Fruit fly (Drosophila melanogaster) whole organism, embryonic: ENCODE data around the gene CG15725.

Source experiments
- CG10321 ChIP-seq: fragments of 200-800 bp; sonication (Bioruptor generic); IDR thresholded peaks from 2 replicates; pipeline ENCODE4 v1.3.6; 2022; ENCODE audit warnings: missing biosample characterization, missing genetic modification characterization
- CG11560 ChIP-seq: fragments of 200-800 bp; sonication (Bioruptor generic); IDR thresholded peaks from 3 replicates; pipeline ENCODE4 v1.3.6; 2022; ENCODE audit warnings: missing biosample characterization, missing genetic modification characterization
- CG13775 ChIP-seq: fragments of 200-800 bp; sonication (Bioruptor generic); optimal IDR thresholded peaks from 3 replicates; lab custom pipeline; 2017; ENCODE audit warnings: missing biosample characterization, mild to moderate bottlenecking, missing genetic modification characterization
- CG1529 ChIP-seq: fragments of 200-800 bp; sonication (Bioruptor generic); optimal IDR thresholded peaks from 3 replicates; lab custom pipeline; 2018; ENCODE audit warnings: missing biosample characterization, missing genetic modification characterization
- CG17186 ChIP-seq: fragments of 200-800 bp; sonication (Bioruptor generic); optimal IDR thresholded peaks from 3 replicates; lab custom pipeline; 2017; ENCODE audit warnings: missing biosample characterization, missing genetic modification reagents, missing genetic modification characterization
- CG17328 ChIP-seq: fragments of 200-800 bp; sonication (Bioruptor generic); IDR thresholded peaks from 2 replicates; pipeline ENCODE4 v1.3.6; 2022; ENCODE audit warnings: missing biosample characterization, missing genetic modification characterization
- CG17612 ChIP-seq: fragments of 200-800 bp; sonication (Bioruptor generic); IDR thresholded peaks from 2 replicates; pipeline ENCODE4 v1.3.6; 2022; ENCODE audit warnings: missing biosample characterization, missing genetic modification characterization
- CG3065 ChIP-seq: fragments of 200-800 bp; sonication (Bioruptor generic); optimal IDR thresholded peaks from 2 replicates; lab custom pipeline; 2016; ENCODE audit warnings: missing biosample characterization, missing genetic modification characterization
- CG32772 ChIP-seq: fragments of 200-800 bp; sonication (Bioruptor generic); IDR thresholded peaks from 2 replicates; pipeline ENCODE4 v1.3.6; 2022; ENCODE audit warnings: missing biosample characterization, missing genetic modification characterization
- CG3407 ChIP-seq: fragments of 200-800 bp; sonication (Bioruptor generic); optimal IDR thresholded peaks from 2 replicates; lab custom pipeline; 2018; ENCODE audit warnings: missing biosample characterization, mild to moderate bottlenecking, missing genetic modification characterization
- CG42726 ChIP-seq: fragments of 200-800 bp; sonication (Bioruptor generic); IDR thresholded peaks from 2 replicates; pipeline ENCODE4 v1.3.6; 2022; ENCODE audit warnings: missing biosample characterization, missing genetic modification characterization; ENCODE audit not compliant: partially characterized antibody
- CG4282 ChIP-seq: fragments of 200-800 bp; sonication (Bioruptor generic); optimal IDR thresholded peaks from 2 replicates; lab custom pipeline; 2016; ENCODE audit warnings: missing biosample characterization, missing genetic modification characterization
- CG4360 ChIP-seq: fragments of 200-800 bp; sonication (Bioruptor generic); IDR thresholded peaks from 2 replicates; pipeline ENCODE4 v1.3.6; 2022; ENCODE audit warnings: missing biosample characterization, missing genetic modification characterization
- CG5180 ChIP-seq: fragments of 200-800 bp; sonication (Bioruptor generic); optimal IDR thresholded peaks from 3 replicates; lab custom pipeline; 2017; ENCODE audit warnings: missing biosample characterization, missing genetic modification characterization, mild to moderate bottlenecking, moderate library complexity, missing genetic modification reagents
- CG6689 ChIP-seq: fragments of 200-800 bp; sonication (Bioruptor generic); IDR thresholded peaks from 2 replicates; pipeline ENCODE4 v1.3.6; 2022; ENCODE audit warnings: missing biosample characterization, missing genetic modification characterization
- CG8388 ChIP-seq: fragments of 200-800 bp; sonication (Bioruptor generic); optimal IDR thresholded peaks from 2 replicates; lab custom pipeline; 2019; ENCODE audit warnings: missing biosample characterization, mild to moderate bottlenecking, missing genetic modification characterization, moderate library complexity
- CG9609 ChIP-seq: fragments of 200-800 bp; sonication (Bioruptor generic); optimal IDR thresholded peaks from 3 replicates; lab custom pipeline; 2016; ENCODE audit warnings: missing biosample characterization, missing genetic modification characterization
- CG9876 ChIP-seq: fragments of 200-800 bp; sonication (Bioruptor generic); optimal IDR thresholded peaks from 2 replicates; lab custom pipeline; 2016; ENCODE audit warnings: missing biosample characterization, missing genetic modification characterization
- Camta ChIP-seq: fragments of 200-800 bp; sonication (Bioruptor generic); optimal IDR thresholded peaks from 2 replicates; lab custom pipeline; 2016; ENCODE audit warnings: missing biosample characterization, missing genetic modification characterization
- CoRest ChIP-seq: fragments of 200-800 bp; sonication (Bioruptor generic); optimal IDR thresholded peaks from 3 replicates; lab custom pipeline; 2018; ENCODE audit warnings: missing biosample characterization, mild to moderate bottlenecking, missing genetic modification characterization, moderate library complexity
- Dip2 ChIP-seq: fragments of 200-800 bp; sonication (Bioruptor generic); IDR thresholded peaks from 2 replicates; pipeline ENCODE4 v1.3.6; 2022; ENCODE audit warnings: missing biosample characterization, missing genetic modification characterization
- Fer1 ChIP-seq: fragments of 200-800 bp; sonication (Bioruptor generic); optimal IDR thresholded peaks from 2 replicates; lab custom pipeline; 2017; ENCODE audit warnings: missing biosample characterization, mild to moderate bottlenecking, missing genetic modification characterization
- Lhr ChIP-seq: fragments of 200-800 bp; sonication (Bioruptor generic); optimal IDR thresholded peaks from 3 replicates; lab custom pipeline; 2017; ENCODE audit warnings: mild to moderate bottlenecking, missing biosample characterization, missing genetic modification reagents, missing genetic modification characterization
- Nf-YC ChIP-seq: fragments of 200-800 bp; optimal IDR thresholded peaks from 3 replicates; lab custom pipeline; 2019; ENCODE audit warnings: missing biosample characterization, mild to moderate bottlenecking, missing genetic modification characterization, moderate library complexity
- Oaz ChIP-seq: fragments of 200-800 bp; sonication (Bioruptor generic); IDR thresholded peaks from 2 replicates; pipeline ENCODE4 v1.3.6; 2022; ENCODE audit warnings: missing biosample characterization, missing genetic modification characterization
- cg ChIP-seq: fragments of 200-800 bp; sonication (Bioruptor generic); optimal IDR thresholded peaks from 3 replicates; lab custom pipeline; 2019; ENCODE audit warnings: missing biosample characterization, mild to moderate bottlenecking, missing genetic modification characterization, moderate library complexity
- crol ChIP-seq: fragments of 200-800 bp; sonication (Bioruptor generic); IDR thresholded peaks from 2 replicates; pipeline ENCODE4 v1.3.6; 2022; ENCODE audit warnings: missing biosample characterization, missing genetic modification characterization
- dimm ChIP-seq: fragments of 200-800 bp; sonication (Bioruptor generic); IDR thresholded peaks from 2 replicates; pipeline ENCODE4 v1.3.6; 2022; ENCODE audit warnings: missing biosample characterization, missing genetic modification characterization
- dm ChIP-seq: fragments of 200-800 bp; sonication (Bioruptor generic); optimal IDR thresholded peaks from 3 replicates; lab custom pipeline; 2016; ENCODE audit warnings: missing biosample characterization, missing genetic modification characterization
- dmrt99B ChIP-seq: fragments of 200-800 bp; sonication (Bioruptor generic); optimal IDR thresholded peaks from 2 replicates; lab custom pipeline; 2018; ENCODE audit warnings: missing biosample characterization, mild to moderate bottlenecking, missing genetic modification characterization, moderate library complexity
- dysf ChIP-seq: fragments of 200-800 bp; sonication (Bioruptor generic); IDR thresholded peaks from 3 replicates; pipeline ENCODE4 v1.3.6; 2022; ENCODE audit warnings: missing biosample characterization, missing genetic modification characterization
- esg ChIP-seq: fragments of 200-800 bp; sonication (Bioruptor generic); conservative IDR thresholded peaks from 2 replicates; pipeline ENCODE4 v1.3.6; 2022; ENCODE audit warnings: missing biosample characterization, missing genetic modification characterization
- jigr1 ChIP-seq: fragments of 200-800 bp; sonication (Bioruptor generic); IDR thresholded peaks from 3 replicates; pipeline ENCODE4 v1.3.6; 2022; ENCODE audit warnings: missing biosample characterization, missing genetic modification characterization
- kni ChIP-seq: fragments of 200-800 bp; sonication (Bioruptor generic); optimal IDR thresholded peaks from 3 replicates; lab custom pipeline; 2017; ENCODE audit warnings: mild to moderate bottlenecking, missing biosample characterization, missing genetic modification reagents, missing genetic modification characterization
- mld ChIP-seq: fragments of 200-800 bp; sonication (Bioruptor generic); IDR thresholded peaks from 3 replicates; pipeline ENCODE4 v1.3.6; 2022; ENCODE audit warnings: missing biosample characterization, missing genetic modification characterization; ENCODE audit not compliant: partially characterized antibody
- nerfin-2 ChIP-seq: fragments of 200-800 bp; sonication (Bioruptor generic); IDR thresholded peaks from 2 replicates; pipeline ENCODE4 v1.3.6; 2022; ENCODE audit warnings: missing biosample characterization, missing genetic modification characterization; ENCODE audit not compliant: partially characterized antibody
- pb ChIP-seq: fragments of 200-800 bp; sonication (Bioruptor generic); optimal IDR thresholded peaks from 3 replicates; lab custom pipeline; 2016; ENCODE audit warnings: missing biosample characterization, missing genetic modification characterization
- repo ChIP-seq: fragments of 200-800 bp; sonication (Bioruptor generic); optimal IDR thresholded peaks from 2 replicates; lab custom pipeline; 2016; ENCODE audit warnings: missing biosample characterization, missing genetic modification characterization
- sim ChIP-seq: fragments of 200-800 bp; sonication (Bioruptor generic); IDR thresholded peaks from 2 replicates; pipeline ENCODE4 v1.3.6; 2022; ENCODE audit warnings: missing biosample characterization, missing genetic modification characterization
- sob ChIP-seq: fragments of 200-800 bp; sonication (Bioruptor generic); IDR thresholded peaks from 2 replicates; pipeline ENCODE4 v1.3.6; 2022; ENCODE audit warnings: missing biosample characterization, missing genetic modification characterization
- trem ChIP-seq: fragments of 200-800 bp; optimal IDR thresholded peaks from 3 replicates; lab custom pipeline; 2019; ENCODE audit warnings: missing biosample characterization, mild to moderate bottlenecking, missing genetic modification characterization, moderate library complexity
- ttk ChIP-seq: fragments of 200-800 bp; sonication (Bioruptor generic); IDR thresholded peaks from 2 replicates; pipeline ENCODE4 v2.1.2; 2022; ENCODE audit warnings: missing biosample characterization, missing genetic modification characterization
- twi ChIP-seq: fragments of 200-800 bp; optimal IDR thresholded peaks from 2 replicates; lab custom pipeline; 2019; ENCODE audit warnings: missing biosample characterization, mild to moderate bottlenecking, missing genetic modification characterization, moderate library complexity
- unpg ChIP-seq: fragments of 200-800 bp; sonication (Bioruptor generic); optimal IDR thresholded peaks from 3 replicates; lab custom pipeline; 2018; ENCODE audit warnings: missing biosample characterization, mild to moderate bottlenecking, missing genetic modification characterization, moderate library complexity

Gene CG15725

dm6 chrX:12699095-12699750, 6.4 kb upstream of the CG15725 start (continued):
- TF ChIP-seq CG32772 (GFP tag; lab: Robert Waterston, UW), result no peak

- TF ChIP-seq CG13775 (GFP tag; lab: Kevin White, UChicago), result no peak
- no peak for TF ChIP-seq jigr1 (GFP tag; lab: Robert Waterston, UW)
- no peak for TF ChIP-seq CoRest (tag; lab: Kevin White, UChicago)
- no peak for TF ChIP-seq nerfin-2 (GFP tag; lab: Robert Waterston, UW)
- no peak for TF ChIP-seq CG17612 (GFP tag; lab: Robert Waterston, UW)
- no peak for TF ChIP-seq unpg
- peak; percentile 30; the same call in 1 of the 2 replicates for TF ChIP-seq CG4360 (GFP tag; lab: Robert Waterston, UW)
- no peak for TF ChIP-seq dysf (GFP tag; lab: Robert Waterston, UW)
These were observed 2.7 kb downstream of the CG15725 start for dm6 chrX:12708306-12708705.

DNA sequence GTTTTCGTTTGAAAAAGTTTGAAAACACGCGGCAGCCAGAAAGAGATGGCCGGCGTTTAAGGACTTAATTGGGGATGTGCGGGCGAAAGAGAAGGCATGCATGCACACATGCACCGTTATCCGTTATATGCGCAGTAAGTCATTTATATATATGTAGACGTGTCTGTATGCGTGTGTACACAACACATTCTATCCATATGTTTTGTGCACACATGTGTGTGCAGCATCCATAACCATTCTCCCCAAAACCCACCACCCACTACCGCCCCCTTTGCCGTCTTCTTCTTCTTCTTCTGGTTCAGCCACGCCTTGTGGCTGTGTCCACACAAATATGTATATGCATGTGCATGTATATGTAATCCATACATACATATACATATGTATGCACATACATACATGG, 13.0 kb downstream of the CG15725 start:
- TF ChIP-seq sim (0 out of 2 replicates have a peak, but pooled peaks have one; percentile 9), twi (tag; lab: Kevin White, UChicago) (peak; percentile 96), CG17186 (GFP tag; lab: Kevin White, UChicago) (no peak), crol (peak; percentile 35; the same call in 1 of the 2 replicates), CG10321 (GFP tag; lab: Robert Waterston, UW) (0 out of 2 replicates have a peak, but pooled peaks have one; percentile 31), cg (GFP tag; lab: Kevin White, UChicago) (peak; percentile 55), Lhr (GFP tag; lab: Kevin White, UChicago) (no peak), CG5180 (GFP tag; lab: Kevin White, UChicago) (peak; percentile 32)

DNA sequence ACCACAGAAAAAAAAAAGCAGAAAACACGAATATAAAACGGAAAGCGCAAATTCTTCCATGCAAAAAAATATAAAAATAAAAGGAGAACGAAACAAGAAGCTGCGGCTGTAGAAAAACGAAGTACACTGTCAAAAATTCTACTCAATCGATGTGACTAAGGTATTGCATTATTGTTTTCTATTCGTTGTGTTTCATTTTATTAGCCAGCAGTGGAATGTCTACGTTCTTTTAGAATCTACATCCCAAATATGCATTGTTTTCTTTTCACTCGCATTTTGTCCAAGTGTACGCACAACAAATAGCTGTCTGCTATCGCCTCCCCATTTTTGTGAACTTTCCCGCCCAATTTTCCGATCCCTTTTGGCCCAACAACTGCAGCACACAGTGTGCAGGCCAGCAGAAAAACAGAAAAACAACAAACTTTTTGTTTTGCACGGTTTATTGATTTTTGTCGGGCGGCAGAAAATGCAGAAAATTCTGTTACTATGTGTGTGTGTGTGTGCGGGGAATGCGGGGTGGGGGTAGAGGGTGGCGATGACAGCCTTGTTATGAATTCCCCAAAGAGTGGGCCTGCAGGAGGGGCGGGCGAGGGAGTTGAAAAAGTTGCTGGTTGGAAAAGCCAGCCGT, 13.6 kb downstream of the CG15725 start:
- TF ChIP-seq Nf-YC (tag; lab: Kevin White, UChicago) (no peak), CG6689 (GFP tag; lab: Robert Waterston, UW) (peak; percentile 66), CG1529 (GFP tag; lab: Kevin White, UChicago) (peak; percentile 46), CG9876 (GFP tag; lab: Kevin White, UChicago) (peak; percentile 69), mld (GFP tag; lab: Robert Waterston, UW) (no peak), sob (GFP tag; lab: Robert Waterston, UW) (peak; percentile 52; the same call in 1 of the 2 replicates), ttk (GFP tag; lab: Robert Waterston, UW) (peak; percentile 63), Fer1 (GFP tag; lab: Kevin White, UChicago) (peak; percentile 73), CG8388 (peak; percentile 55), repo (peak; percentile 74), Oaz (GFP tag; lab: Robert Waterston, UW) (peak; percentile 53; the same call in 1 of the 2 replicates), CG3407 (GFP tag; lab: Kevin White, UChicago) (peak; percentile 24), Camta (peak; percentile 71), CG4282 (GFP tag; lab: Kevin White, UChicago) (peak; percentile 23), esg (GFP tag; lab: Robert Waterston, UW) (peak; percentile 61), CG3065 (GFP tag; lab: Kevin White, UChicago) (no peak), CG11560 (tag; lab: Robert Waterston, UW) (no peak), CG9609 (GFP tag; lab: Kevin White, UChicago) (peak; percentile 77), kni (GFP tag; lab: Kevin White, UChicago) (no peak), pb (peak; percentile 55), dm (GFP tag; lab: Kevin White, UChicago) (peak; percentile 52), dmrt99B (tag; lab: Kevin White, UChicago) (peak; percentile 78), CG17328 (GFP tag; lab: Robert Waterston, UW) (peak; percentile 67), CG42726 (no peak), Dip2 (no peak), trem (tag; lab: Kevin White, UChicago) (peak; percentile 1), dimm (GFP tag; lab: Robert Waterston, UW) (0 out of 2 replicates have a peak, but pooled peaks have one; percentile 34)
